Fruit fly (Drosophila melanogaster) whole organism: ENCODE measurements around the gene CG46309.

Source experiments
- CG8478 ChIP-seq: fragments of >200 bp; optimal IDR thresholded peaks from 2 replicates; lab custom pipeline; 2018; ENCODE audit warnings: inconsistent platforms
- Dll ChIP-seq: fragments of >200 bp; optimal IDR thresholded peaks from 2 replicates; lab custom pipeline; 2017
- EcR ChIP-seq, 2 experiments: fragments of >200 bp; optimal IDR thresholded peaks; 2 replicates each; lab custom pipeline; 2017; ENCODE audit warnings: missing biosample characterization in 2 of 2, missing genetic modification characterization in 2 of 2, missing genetic modification reagents in 2 of 2
- pan ChIP-seq: fragments of >200 bp; optimal IDR thresholded peaks from 2 replicates; lab custom pipeline; 2017
- usp ChIP-seq: fragments of >200 bp; optimal IDR thresholded peaks from 2 replicates; lab custom pipeline; 2017; ENCODE audit warnings: missing biosample characterization, missing genetic modification characterization, mixed read lengths

dm6 chr2L:16282856-16283255 is 31.3 kb upstream of the CG46309 start:
- TF ChIP-seq CG8478 (lab: Kevin White, UChicago) (no peak), usp (GFP tag; lab: Kevin White, UChicago) (no peak), pan (no peak), EcR (GFP tag; optimal IDR thresholded peaks at IDR 0.05; lab: Kevin White, UChicago) (peak in 1 of 2 experiments; percentile 15), Dll (lab: Kevin White, UChicago) (no peak)
